Worm (Caenorhabditis elegans) whole organism, mixed stage, embryonic: ENCODE results near the gene K08D8.5.

Source experiments
- M03D4.4 ChIP-seq: sonication (generic microtip); optimal IDR thresholded peaks from 2 replicates; lab custom pipeline; 2017; ENCODE audit warnings: mild to moderate bottlenecking, missing genetic modification characterization, missing compliant biosample characterization
- lin-32 ChIP-seq: fragments of 200-800 bp; sonication (Bioruptor generic); optimal IDR thresholded peaks from 2 replicates; lab custom pipeline; 2018; ENCODE audit warnings: mild to moderate bottlenecking, missing genetic modification characterization, missing compliant biosample characterization
- nhr-76 ChIP-seq: sonication (generic microtip); optimal IDR thresholded peaks from 2 replicates; lab custom pipeline; 2017; ENCODE audit warnings: missing biosample characterization, missing genetic modification characterization
- sptf-1 ChIP-seq: sonication (generic microtip); optimal IDR thresholded peaks from 2 replicates; lab custom pipeline; 2017; ENCODE audit warnings: mild to moderate bottlenecking, missing genetic modification characterization, moderate library complexity, missing compliant biosample characterization
- unc-62 ChIP-seq: fragments of 150-350 bp; optimal IDR thresholded peaks from 2 replicates; lab custom pipeline; 2014; ENCODE audit warnings: missing biosample characterization, missing genetic modification reagents, missing genetic modification characterization
- ztf-11 ChIP-seq: fragments of 150-350 bp; optimal IDR thresholded peaks from 2 replicates; lab custom pipeline; 2014; ENCODE audit warnings: missing biosample characterization, missing genetic modification characterization

ce11 chrIV:12892194-12892593 is 19.7 kb downstream of the K08D8.5 start, which contains the start of gene K08D8.1:
- no peak for TF ChIP-seq M03D4.4
- no peak for TF ChIP-seq sptf-1 (tag; lab: Kevin White, UChicago)
- TF ChIP-seq unc-62 (GFP tag; lab: Kevin White, UChicago): no peak
- TF ChIP-seq lin-32 (GFP tag; lab: Kevin White, UChicago): no peak
- TF ChIP-seq nhr-76 (tag; lab: Kevin White, UChicago): no peak
- no peak for TF ChIP-seq ztf-11
